Fruit fly (Drosophila melanogaster) whole organism, embryonic: ENCODE results near the gene CG7685.

Experiments used
- ATbp ChIP-seq: fragments of 200-800 bp; sonication (Bioruptor generic); optimal IDR thresholded peaks from 2 replicates; lab custom pipeline; 2017; ENCODE audit warnings: missing biosample characterization, mild to moderate bottlenecking, missing genetic modification characterization, missing genetic modification reagents
- Abd-B ChIP-seq: fragments of 200-800 bp; sonication (Bioruptor generic); optimal IDR thresholded peaks from 2 replicates; lab custom pipeline; 2018; ENCODE audit warnings: missing biosample characterization, mild to moderate bottlenecking, missing genetic modification characterization, moderate library complexity
- Awh ChIP-seq: fragments of 200-800 bp; sonication (Bioruptor generic); IDR thresholded peaks from 2 replicates; pipeline ENCODE4, ENCODE4 v1.3.6; 2022; ENCODE audit warnings: missing biosample characterization, missing genetic modification characterization
- Bdp1 ChIP-seq: fragments of 200-800 bp; sonication (Bioruptor generic); optimal IDR thresholded peaks from 3 replicates; lab custom pipeline; 2016; ENCODE audit warnings: missing biosample characterization, missing genetic modification characterization
- C15 ChIP-seq: fragments of 200-800 bp; sonication (Bioruptor generic); IDR thresholded peaks from 3 replicates; pipeline ENCODE4 v1.3.6; 2022; ENCODE audit warnings: missing biosample characterization, missing genetic modification characterization
- CG11247 ChIP-seq: fragments of 200-800 bp; sonication (Bioruptor generic); IDR thresholded peaks from 2 replicates; pipeline ENCODE4 v1.3.6; 2022; ENCODE audit warnings: missing biosample characterization, missing genetic modification characterization
- CG11398 ChIP-seq: fragments of 200-800 bp; sonication (Bioruptor generic); optimal IDR thresholded peaks from 2 replicates; lab custom pipeline; 2016; ENCODE audit warnings: missing biosample characterization, missing genetic modification characterization
- CG12104 ChIP-seq: fragments of 200-800 bp; sonication (Bioruptor generic); optimal IDR thresholded peaks from 3 replicates; lab custom pipeline; 2016; ENCODE audit warnings: missing biosample characterization, missing genetic modification characterization
- CG12659 ChIP-seq: fragments of 200-800 bp; sonication (Bioruptor generic); optimal IDR thresholded peaks from 3 replicates; lab custom pipeline; 2017; ENCODE audit warnings: mild to moderate bottlenecking, missing biosample characterization, missing genetic modification reagents, missing genetic modification characterization
- CG12744 ChIP-seq: fragments of 200-800 bp; sonication (Bioruptor generic); optimal IDR thresholded peaks from 2 replicates; lab custom pipeline; 2016; ENCODE audit warnings: missing biosample characterization, missing genetic modification characterization
- CG13894 ChIP-seq: fragments of 200-800 bp; sonication (Bioruptor generic); optimal IDR thresholded peaks from 3 replicates; lab custom pipeline; 2018; ENCODE audit warnings: missing biosample characterization, mild to moderate bottlenecking, missing genetic modification characterization, moderate library complexity
- CG15073 ChIP-seq: fragments of 200-800 bp; sonication (Bioruptor generic); optimal IDR thresholded peaks from 2 replicates; lab custom pipeline; 2016; ENCODE audit warnings: missing biosample characterization, missing genetic modification characterization
- CG1647 ChIP-seq: fragments of 200-800 bp; sonication (Bioruptor generic); optimal IDR thresholded peaks from 3 replicates; lab custom pipeline; 2016; ENCODE audit warnings: missing biosample characterization, missing genetic modification characterization
- CG4282 ChIP-seq: fragments of 200-800 bp; sonication (Bioruptor generic); optimal IDR thresholded peaks from 2 replicates; lab custom pipeline; 2016; ENCODE audit warnings: missing biosample characterization, missing genetic modification characterization
- CG6683 ChIP-seq: fragments of 200-800 bp; sonication (Bioruptor generic); optimal IDR thresholded peaks from 2 replicates; lab custom pipeline; 2017; ENCODE audit warnings: missing biosample characterization, mild to moderate bottlenecking, missing genetic modification characterization, missing genetic modification reagents
- CG7839 ChIP-seq: fragments of 200-800 bp; sonication (Bioruptor generic); optimal IDR thresholded peaks from 3 replicates; lab custom pipeline; 2018; ENCODE audit warnings: missing biosample characterization, mild to moderate bottlenecking, missing genetic modification characterization, moderate library complexity
- CG7987 ChIP-seq: fragments of 200-800 bp; sonication (Bioruptor generic); optimal IDR thresholded peaks from 2 replicates; lab custom pipeline; 2018; ENCODE audit warnings: missing biosample characterization, mild to moderate bottlenecking, missing genetic modification characterization, moderate library complexity
- Drgx ChIP-seq: fragments of 200-800 bp; sonication (Bioruptor generic); IDR thresholded peaks from 2 replicates; pipeline ENCODE4 v1.3.6; 2022; ENCODE audit warnings: missing biosample characterization, missing genetic modification characterization
- Fer2 ChIP-seq: fragments of 200-800 bp; sonication (Bioruptor generic); optimal IDR thresholded peaks from 2 replicates; lab custom pipeline; 2018; ENCODE audit warnings: missing biosample characterization, mild to moderate bottlenecking, missing genetic modification characterization, moderate library complexity
- GATAe ChIP-seq: fragments of 200-800 bp; sonication (Bioruptor generic); conservative IDR thresholded peaks from 2 replicates; pipeline ENCODE4 v1.3.6; 2022; ENCODE audit warnings: missing biosample characterization, missing genetic modification characterization
- Lpt ChIP-seq: fragments of >200 bp; optimal IDR thresholded peaks from 2 replicates; lab custom pipeline; 2018; ENCODE audit warnings: missing biosample characterization, missing genetic modification characterization
- MTF-1 ChIP-seq: fragments of 200-800 bp; sonication (Bioruptor generic); optimal IDR thresholded peaks from 2 replicates; lab custom pipeline; 2018; ENCODE audit warnings: missing biosample characterization, mild to moderate bottlenecking, missing genetic modification characterization, borderline replicate concordance
- Xbp1 ChIP-seq: fragments of 200-800 bp; sonication (Bioruptor generic); optimal IDR thresholded peaks from 3 replicates; lab custom pipeline; 2016; ENCODE audit warnings: missing biosample characterization, mild to moderate bottlenecking, missing genetic modification characterization
- YL-1 ChIP-seq: fragments of 200-800 bp; sonication (Bioruptor generic); optimal IDR thresholded peaks from 3 replicates; lab custom pipeline; 2017; ENCODE audit warnings: missing biosample characterization, mild to moderate bottlenecking, missing genetic modification characterization
- ara ChIP-seq: fragments of 200-800 bp; sonication (Bioruptor generic); IDR thresholded peaks from 2 replicates; pipeline ENCODE4 v1.3.6; 2022; ENCODE audit warnings: missing biosample characterization, missing genetic modification characterization
- az2 ChIP-seq: fragments of 200-800 bp; sonication (Bioruptor generic); optimal IDR thresholded peaks from 3 replicates; lab custom pipeline; 2016; ENCODE audit warnings: missing biosample characterization, missing genetic modification characterization
- btn ChIP-seq: fragments of 200-800 bp; sonication (Bioruptor generic); optimal IDR thresholded peaks from 2 replicates; lab custom pipeline; 2016; ENCODE audit warnings: missing biosample characterization, missing genetic modification characterization
- cato ChIP-seq: fragments of 200-800 bp; sonication (Bioruptor generic); optimal IDR thresholded peaks from 2 replicates; lab custom pipeline; 2016; ENCODE audit warnings: missing biosample characterization, missing genetic modification characterization, borderline replicate concordance
- chif ChIP-seq, 2 experiments: fragments of 200-800 bp; sonication (Bioruptor generic); optimal IDR thresholded peaks; 3 replicates each; lab custom pipeline; 2016; ENCODE audit warnings: missing biosample characterization in 2 of 2, missing genetic modification characterization in 2 of 2
- crp ChIP-seq, 2 experiments: fragments of 200-800 bp; sonication (Bioruptor generic); optimal IDR thresholded peaks; 2 replicates in 1 of 2; 3 replicates in 1 of 2; lab custom pipeline; 2017; ENCODE audit warnings: missing biosample characterization in 2 of 2, missing genetic modification characterization in 2 of 2, mild to moderate bottlenecking in 1 of 2, moderate library complexity in 1 of 2
- disco-r ChIP-seq: fragments of 200-800 bp; sonication (Bioruptor generic); optimal IDR thresholded peaks from 2 replicates; lab custom pipeline; 2016; ENCODE audit warnings: missing biosample characterization, missing genetic modification characterization
- dmrt99B ChIP-seq: fragments of 200-800 bp; sonication (Bioruptor generic); optimal IDR thresholded peaks from 2 replicates; lab custom pipeline; 2018; ENCODE audit warnings: missing biosample characterization, mild to moderate bottlenecking, missing genetic modification characterization, moderate library complexity
- hb ChIP-seq: fragments of 200-800 bp; sonication (Bioruptor generic); IDR thresholded peaks from 3 replicates; pipeline ENCODE4 v1.3.6; 2022; ENCODE audit warnings: missing biosample characterization, missing genetic modification characterization; ENCODE audit not compliant: partially characterized antibody
- jumu ChIP-seq: fragments of 200-800 bp; sonication (Bioruptor generic); optimal IDR thresholded peaks from 3 replicates; lab custom pipeline; 2016; ENCODE audit warnings: missing biosample characterization, missing genetic modification characterization
- lab ChIP-seq: fragments of 200-800 bp; sonication (Bioruptor generic); optimal IDR thresholded peaks from 3 replicates; lab custom pipeline; 2017; ENCODE audit warnings: missing biosample characterization, missing genetic modification characterization, mild to moderate bottlenecking, moderate library complexity, missing genetic modification reagents
- mld ChIP-seq: fragments of 200-800 bp; sonication (Bioruptor generic); IDR thresholded peaks from 3 replicates; pipeline ENCODE4 v1.3.6; 2022; ENCODE audit warnings: missing biosample characterization, missing genetic modification characterization; ENCODE audit not compliant: partially characterized antibody
- oc ChIP-seq: fragments of 200-800 bp; sonication (Bioruptor generic); optimal IDR thresholded peaks from 2 replicates; lab custom pipeline; 2018; ENCODE audit warnings: missing biosample characterization, mild to moderate bottlenecking, missing genetic modification characterization, moderate library complexity
- psq ChIP-seq: fragments of 200-800 bp; sonication (Bioruptor generic); optimal IDR thresholded peaks from 2 replicates; lab custom pipeline; 2017; ENCODE audit warnings: missing biosample characterization, missing genetic modification characterization
- pum ChIP-seq: fragments of 200-800 bp; sonication (Bioruptor generic); optimal IDR thresholded peaks from 2 replicates; lab custom pipeline; 2016; ENCODE audit warnings: missing biosample characterization, missing genetic modification characterization
- schlank ChIP-seq: fragments of 200-800 bp; sonication (Bioruptor generic); optimal IDR thresholded peaks from 2 replicates; lab custom pipeline; 2018; ENCODE audit warnings: missing biosample characterization, mild to moderate bottlenecking, missing genetic modification characterization
- sna ChIP-seq: fragments of 200-800 bp; sonication (Bioruptor generic); IDR thresholded peaks from 2 replicates; pipeline ENCODE4 v1.3.6; 2022; ENCODE audit warnings: missing biosample characterization, missing genetic modification characterization; ENCODE audit not compliant: partially characterized antibody
- sr ChIP-seq: fragments of 200-800 bp; sonication (Bioruptor generic); IDR thresholded peaks from 3 replicates; pipeline ENCODE4 v1.3.6; 2022; ENCODE audit warnings: missing biosample characterization, missing genetic modification characterization
- stwl ChIP-seq: fragments of 200-800 bp; sonication (Bioruptor generic); optimal IDR thresholded peaks from 3 replicates; lab custom pipeline; 2018; ENCODE audit warnings: missing biosample characterization, mild to moderate bottlenecking, missing genetic modification characterization, moderate library complexity
- tll ChIP-seq, 2 experiments: fragments of 200-800 bp in 1 of 2; fragments of >200 bp in 1 of 2; sonication (Bioruptor generic) in 1 of 2; optimal IDR thresholded peaks; 2 replicates each; lab custom pipeline; 2017 to 2019; ENCODE audit warnings: missing biosample characterization in 2 of 2, missing genetic modification characterization in 2 of 2, mild to moderate bottlenecking in 1 of 2, moderate library complexity in 1 of 2
- trem ChIP-seq: fragments of 200-800 bp; optimal IDR thresholded peaks from 3 replicates; lab custom pipeline; 2019; ENCODE audit warnings: missing biosample characterization, mild to moderate bottlenecking, missing genetic modification characterization, moderate library complexity
- twi ChIP-seq: fragments of 200-800 bp; optimal IDR thresholded peaks from 2 replicates; lab custom pipeline; 2019; ENCODE audit warnings: missing biosample characterization, mild to moderate bottlenecking, missing genetic modification characterization, moderate library complexity
- vvl ChIP-seq: fragments of 200-800 bp; sonication (Bioruptor generic); IDR thresholded peaks from 2 replicates; pipeline ENCODE4 v1.3.6; 2022; ENCODE audit warnings: missing biosample characterization, missing genetic modification characterization
- zfh1 ChIP-seq: fragments of 200-800 bp; sonication (Bioruptor generic); IDR thresholded peaks from 3 replicates; pipeline ENCODE4 v1.3.6; 2022; ENCODE audit warnings: missing biosample characterization, missing genetic modification characterization

CG7685 gene

dm6 chr3R:18396801-18397604 is 7.7 kb upstream of the CG7685 start, which contains the start of gene Vti1b (continued):
- peak; percentile 95 for TF ChIP-seq dmrt99B (tag; lab: Kevin White, UChicago)
- TF ChIP-seq sna (GFP tag; lab: Robert Waterston, UW): 0 out of 2 replicates have a peak, but pooled peaks have one; percentile 31
- peak; percentile 96 for TF ChIP-seq Drgx (GFP tag; lab: Robert Waterston, UW)
- TF ChIP-seq CG1647: peak; percentile 88
- peak; percentile 92 for TF ChIP-seq trem (tag; lab: Kevin White, UChicago)
- peak; percentile 71 for TF ChIP-seq GATAe (GFP tag; lab: Robert Waterston, UW)
- peak; percentile 97 for TF ChIP-seq vvl
- TF ChIP-seq CG12659 (GFP tag; lab: Kevin White, UChicago): peak; percentile 93
- peak; percentile 87 for TF ChIP-seq sr
- TF ChIP-seq az2 (GFP tag; lab: Kevin White, UChicago): peak; percentile 96
- TF ChIP-seq ATbp: peak; percentile 90
- peak; percentile 88 for TF ChIP-seq CG12104 (GFP tag; lab: Kevin White, UChicago)
- TF ChIP-seq schlank (tag; lab: Kevin White, UChicago): peak; percentile 9
- peak; percentile 90 for TF ChIP-seq CG12744
- TF ChIP-seq twi: peak; percentile 83
- peak; percentile 80 for TF ChIP-seq ara
- TF ChIP-seq psq (GFP tag; lab: Kevin White, UChicago): peak; percentile 57
- TF ChIP-seq zfh1: peak; percentile 92
- TF ChIP-seq CG15073 (GFP tag; lab: Kevin White, UChicago): peak; percentile 61
- TF ChIP-seq CG7839 (tag; lab: Kevin White, UChicago): peak; percentile 94
- peak; percentile 93 to 97 for TF ChIP-seq chif (GFP tag; optimal IDR thresholded peaks at IDR 0.05; lab: Kevin White, UChicago)
- peak; percentile 79 for TF ChIP-seq MTF-1 (GFP tag; lab: Kevin White, UChicago)
- TF ChIP-seq CG7987: peak; percentile 88
- TF ChIP-seq disco-r (GFP tag; lab: Kevin White, UChicago): peak; percentile 84
- TF ChIP-seq C15: peak; percentile 77; the same call in 2 of the 3 replicates
- peak; percentile 97 for TF ChIP-seq lab (GFP tag; lab: Kevin White, UChicago)
- no peak for TF ChIP-seq mld (GFP tag; lab: Robert Waterston, UW)
- no peak for TF ChIP-seq tll (GFP tag; optimal IDR thresholded peaks at IDR 0.05; lab: Kevin White, UChicago)
- peak; percentile 86 for TF ChIP-seq CG11398 (GFP tag; lab: Kevin White, UChicago)
- TF ChIP-seq jumu (GFP tag; lab: Kevin White, UChicago): peak; percentile 90
- peak in 1 of 2 experiments; percentile 60 for TF ChIP-seq crp (GFP tag; optimal IDR thresholded peaks at IDR 0.05; lab: Kevin White, UChicago)
- TF ChIP-seq oc: peak; percentile 98
- TF ChIP-seq CG13894 (tag; lab: Kevin White, UChicago): peak; percentile 33
- TF ChIP-seq hb (GFP tag; lab: Robert Waterston, UW): no peak
- TF ChIP-seq Abd-B: peak; percentile 91
- peak; percentile 84 for TF ChIP-seq Awh (GFP tag; lab: Robert Waterston, UW)
- TF ChIP-seq stwl (tag; lab: Kevin White, UChicago): peak; percentile 47
- TF ChIP-seq CG4282 (GFP tag; lab: Kevin White, UChicago): peak; percentile 74
- TF ChIP-seq Fer2 (tag; lab: Kevin White, UChicago): peak; percentile 73
- TF ChIP-seq Lpt: no peak
- peak; percentile 83 for TF ChIP-seq btn
- peak; percentile 64 for TF ChIP-seq YL-1
- TF ChIP-seq CG6683: peak; percentile 85
- TF ChIP-seq Xbp1 (GFP tag; lab: Kevin White, UChicago): peak; percentile 96
- peak; percentile 88 for TF ChIP-seq CG11247 (GFP tag; lab: Robert Waterston, UW)
- TF ChIP-seq Bdp1: peak; percentile 82
- peak; percentile 88 for TF ChIP-seq cato (GFP tag; lab: Kevin White, UChicago)
- TF ChIP-seq pum (GFP tag; lab: Kevin White, UChicago): peak; percentile 93
